Fruit fly (Drosophila melanogaster) whole organism, embryonic: ENCODE measurements around the gene anchor.

Source experiments
- Adf1 ChIP-seq: fragments of 200-800 bp; sonication (Bioruptor generic); IDR thresholded peaks from 2 replicates; pipeline ENCODE4 v1.3.6; 2022; ENCODE audit warnings: missing biosample characterization, missing genetic modification characterization
- CG10274 ChIP-seq: fragments of 200-800 bp; sonication (Bioruptor generic); optimal IDR thresholded peaks from 3 replicates; lab custom pipeline; 2017; ENCODE audit warnings: missing biosample characterization, mild to moderate bottlenecking, missing genetic modification characterization
- CG10462 ChIP-seq: fragments of 200-800 bp; sonication (Bioruptor generic); optimal IDR thresholded peaks from 2 replicates; lab custom pipeline; 2016; ENCODE audit warnings: missing biosample characterization, missing genetic modification characterization
- CG12104 ChIP-seq: fragments of 200-800 bp; sonication (Bioruptor generic); optimal IDR thresholded peaks from 3 replicates; lab custom pipeline; 2016; ENCODE audit warnings: missing biosample characterization, missing genetic modification characterization
- CG17612 ChIP-seq: fragments of 200-800 bp; sonication (Bioruptor generic); IDR thresholded peaks from 2 replicates; pipeline ENCODE4 v1.3.6; 2022; ENCODE audit warnings: missing biosample characterization, missing genetic modification characterization
- CG18262 ChIP-seq: fragments of 200-800 bp; optimal IDR thresholded peaks from 3 replicates; lab custom pipeline; 2019; ENCODE audit warnings: missing biosample characterization, mild to moderate bottlenecking, missing genetic modification characterization, moderate library complexity
- CG2712 ChIP-seq: fragments of 200-800 bp; optimal IDR thresholded peaks from 3 replicates; lab custom pipeline; 2019; ENCODE audit warnings: missing biosample characterization, mild to moderate bottlenecking, missing genetic modification characterization, moderate library complexity
- CG2875 ChIP-seq: fragments of 200-800 bp; sonication (Bioruptor generic); optimal IDR thresholded peaks from 2 replicates; lab custom pipeline; 2017; ENCODE audit warnings: missing biosample characterization, mild to moderate bottlenecking, missing genetic modification characterization, missing genetic modification reagents
- CG31365 ChIP-seq: fragments of 200-800 bp; sonication (Bioruptor generic); optimal IDR thresholded peaks from 2 replicates; lab custom pipeline; 2018; ENCODE audit warnings: missing biosample characterization, mild to moderate bottlenecking, missing genetic modification characterization
- CG34224 ChIP-seq: fragments of 200-800 bp; sonication (Bioruptor generic); IDR thresholded peaks from 3 replicates; pipeline ENCODE4 v1.3.6; 2022; ENCODE audit warnings: missing biosample characterization, missing genetic modification characterization; ENCODE audit not compliant: partially characterized antibody
- CG34422 ChIP-seq: fragments of 200-800 bp; sonication (Bioruptor generic); IDR thresholded peaks from 3 replicates; pipeline ENCODE4 v1.3.6; 2022; ENCODE audit warnings: missing biosample characterization, missing genetic modification characterization
- CG4707 ChIP-seq: fragments of 200-800 bp; sonication (Bioruptor generic); optimal IDR thresholded peaks from 2 replicates; lab custom pipeline; 2018; ENCODE audit warnings: missing biosample characterization, mild to moderate bottlenecking, missing genetic modification characterization, moderate library complexity
- CG7271 ChIP-seq: fragments of 200-800 bp; sonication (Bioruptor generic); optimal IDR thresholded peaks from 2 replicates; lab custom pipeline; 2018; ENCODE audit warnings: missing biosample characterization, mild to moderate bottlenecking, missing genetic modification characterization, moderate library complexity
- CG7372 ChIP-seq: fragments of 200-800 bp; sonication (Bioruptor generic); IDR thresholded peaks from 2 replicates; pipeline ENCODE4 v1.3.6; 2022; ENCODE audit warnings: missing biosample characterization, missing genetic modification characterization
- CG7928 ChIP-seq: fragments of 200-800 bp; sonication (Bioruptor generic); optimal IDR thresholded peaks from 2 replicates; lab custom pipeline; 2017; ENCODE audit warnings: missing biosample characterization, mild to moderate bottlenecking, missing genetic modification characterization
- CG7987 ChIP-seq: fragments of 200-800 bp; sonication (Bioruptor generic); optimal IDR thresholded peaks from 2 replicates; lab custom pipeline; 2018; ENCODE audit warnings: missing biosample characterization, mild to moderate bottlenecking, missing genetic modification characterization, moderate library complexity
- CG8290 ChIP-seq, 3 experiments: fragments of 200-800 bp; sonication (Bioruptor generic); optimal IDR thresholded peaks; 2 replicates each; lab custom pipeline; 2016 to 2019; ENCODE audit warnings: missing biosample characterization in 3 of 3, missing genetic modification characterization in 3 of 3, mild to moderate bottlenecking in 2 of 3, moderate library complexity in 1 of 3
- CG9609 ChIP-seq: fragments of 200-800 bp; sonication (Bioruptor generic); optimal IDR thresholded peaks from 3 replicates; lab custom pipeline; 2016; ENCODE audit warnings: missing biosample characterization, missing genetic modification characterization
- D ChIP-seq, 2 experiments: fragments of 200-800 bp in 1 of 2; fragments of >200 bp in 1 of 2; sonication (Bioruptor generic) in 1 of 2; optimal IDR thresholded peaks; 2 replicates in 1 of 2; 3 replicates in 1 of 2; lab custom pipeline; 2017; ENCODE audit warnings: mild to moderate bottlenecking in 1 of 2, missing biosample characterization in 1 of 2, missing genetic modification characterization in 1 of 2, missing genetic modification reagents in 1 of 2
- Dad ChIP-seq: fragments of 200-800 bp; sonication (Bioruptor generic); optimal IDR thresholded peaks from 3 replicates; lab custom pipeline; 2016; ENCODE audit warnings: missing biosample characterization, missing genetic modification characterization
- E2f2 ChIP-seq: fragments of 200-800 bp; sonication (Bioruptor generic); IDR thresholded peaks from 2 replicates; pipeline ENCODE4 v1.3.6; 2022; ENCODE audit warnings: missing biosample characterization, missing genetic modification characterization
- ERR ChIP-seq: fragments of 200-800 bp; sonication (Bioruptor generic); optimal IDR thresholded peaks from 2 replicates; lab custom pipeline; 2016; ENCODE audit warnings: missing biosample characterization, missing genetic modification characterization
- GATAe ChIP-seq: fragments of 200-800 bp; sonication (Bioruptor generic); conservative IDR thresholded peaks from 2 replicates; pipeline ENCODE4 v1.3.6; 2022; ENCODE audit warnings: missing biosample characterization, missing genetic modification characterization
- Gsc ChIP-seq: fragments of 200-800 bp; sonication (Bioruptor generic); IDR thresholded peaks from 2 replicates; pipeline ENCODE4 v1.3.6; 2022; ENCODE audit warnings: missing biosample characterization, missing genetic modification characterization
- H2.0 ChIP-seq: fragments of 200-800 bp; sonication (Bioruptor generic); IDR thresholded peaks from 2 replicates; pipeline ENCODE4 v1.3.6; 2022; ENCODE audit warnings: missing biosample characterization, missing genetic modification characterization
- HmgZ ChIP-seq: fragments of 200-800 bp; sonication (Bioruptor generic); optimal IDR thresholded peaks from 2 replicates; lab custom pipeline; 2018; ENCODE audit warnings: missing biosample characterization, mild to moderate bottlenecking, missing genetic modification characterization
- Lim3 ChIP-seq: fragments of 200-800 bp; sonication (Bioruptor generic); IDR thresholded peaks from 2 replicates; pipeline ENCODE4 v1.3.6; 2022; ENCODE audit warnings: missing biosample characterization, missing genetic modification characterization
- Myb ChIP-seq: fragments of 200-800 bp; sonication (Bioruptor generic); optimal IDR thresholded peaks from 2 replicates; lab custom pipeline; 2016; ENCODE audit warnings: missing biosample characterization, missing genetic modification characterization
- Nf-YB ChIP-seq: fragments of 200-800 bp; sonication (Bioruptor generic); optimal IDR thresholded peaks from 3 replicates; lab custom pipeline; 2019; ENCODE audit warnings: missing biosample characterization, mild to moderate bottlenecking, missing genetic modification characterization, moderate library complexity
- Nf-YC ChIP-seq: fragments of 200-800 bp; optimal IDR thresholded peaks from 3 replicates; lab custom pipeline; 2019; ENCODE audit warnings: missing biosample characterization, mild to moderate bottlenecking, missing genetic modification characterization, moderate library complexity
- Opbp ChIP-seq: fragments of 200-800 bp; sonication (Bioruptor generic); IDR thresholded peaks from 3 replicates; pipeline ENCODE4 v1.3.6; 2022; ENCODE audit warnings: missing biosample characterization, missing genetic modification characterization; ENCODE audit not compliant: partially characterized antibody
- Ravus ChIP-seq: fragments of 200-800 bp; sonication (Bioruptor generic); IDR thresholded peaks from 2 replicates; pipeline ENCODE4 v1.3.6; 2022; ENCODE audit warnings: missing biosample characterization, missing genetic modification characterization
- Six4 ChIP-seq: fragments of 200-800 bp; sonication (Bioruptor generic); optimal IDR thresholded peaks from 2 replicates; lab custom pipeline; 2016; ENCODE audit warnings: missing biosample characterization, missing genetic modification characterization
- Sox100B ChIP-seq: fragments of 200-800 bp; sonication (Bioruptor generic); optimal IDR thresholded peaks from 3 replicates; lab custom pipeline; 2018; ENCODE audit warnings: missing biosample characterization, mild to moderate bottlenecking, missing genetic modification characterization
- Sox102F ChIP-seq: fragments of 200-800 bp; sonication (Bioruptor generic); optimal IDR thresholded peaks from 2 replicates; lab custom pipeline; 2018; ENCODE audit warnings: missing biosample characterization, mild to moderate bottlenecking, missing genetic modification characterization, moderate library complexity
- Tbp ChIP-seq: fragments of >200 bp; optimal IDR thresholded peaks from 2 replicates; lab custom pipeline; 2018; ENCODE audit warnings: missing biosample characterization, missing genetic modification characterization
- YL-1 ChIP-seq: fragments of 200-800 bp; sonication (Bioruptor generic); optimal IDR thresholded peaks from 3 replicates; lab custom pipeline; 2017; ENCODE audit warnings: missing biosample characterization, mild to moderate bottlenecking, missing genetic modification characterization
- ab ChIP-seq: fragments of 200-800 bp; sonication (Bioruptor generic); optimal IDR thresholded peaks from 2 replicates; lab custom pipeline; 2016; ENCODE audit warnings: missing biosample characterization, missing genetic modification characterization
- ash1 ChIP-seq: fragments of 200-800 bp; sonication (Bioruptor generic); optimal IDR thresholded peaks from 2 replicates; lab custom pipeline; 2018; ENCODE audit warnings: missing biosample characterization, mild to moderate bottlenecking, missing genetic modification characterization
- dmrt99B ChIP-seq: fragments of 200-800 bp; sonication (Bioruptor generic); optimal IDR thresholded peaks from 2 replicates; lab custom pipeline; 2018; ENCODE audit warnings: missing biosample characterization, mild to moderate bottlenecking, missing genetic modification characterization, moderate library complexity
- dysf ChIP-seq: fragments of 200-800 bp; sonication (Bioruptor generic); IDR thresholded peaks from 3 replicates; pipeline ENCODE4 v1.3.6; 2022; ENCODE audit warnings: missing biosample characterization, missing genetic modification characterization
- fu2 ChIP-seq: fragments of 200-800 bp; sonication (Bioruptor generic); optimal IDR thresholded peaks from 2 replicates; lab custom pipeline; 2016; ENCODE audit warnings: missing biosample characterization, missing genetic modification characterization
- gsb-n ChIP-seq: fragments of 200-800 bp; sonication (Bioruptor generic); optimal IDR thresholded peaks from 3 replicates; lab custom pipeline; 2018; ENCODE audit warnings: missing biosample characterization, mild to moderate bottlenecking, missing genetic modification characterization
- lilli ChIP-seq: fragments of 200-800 bp; sonication (Bioruptor generic); optimal IDR thresholded peaks from 3 replicates; lab custom pipeline; 2016; ENCODE audit warnings: missing biosample characterization, missing genetic modification characterization
- nmo ChIP-seq: fragments of 200-800 bp; sonication (Bioruptor generic); optimal IDR thresholded peaks from 2 replicates; lab custom pipeline; 2018; ENCODE audit warnings: missing biosample characterization, mild to moderate bottlenecking, missing genetic modification characterization, moderate library complexity
- pum ChIP-seq: fragments of 200-800 bp; sonication (Bioruptor generic); optimal IDR thresholded peaks from 2 replicates; lab custom pipeline; 2016; ENCODE audit warnings: missing biosample characterization, missing genetic modification characterization
- pzg ChIP-seq: fragments of 200-800 bp; sonication (Bioruptor generic); optimal IDR thresholded peaks from 3 replicates; lab custom pipeline; 2018; ENCODE audit warnings: missing biosample characterization, mild to moderate bottlenecking, missing genetic modification characterization, moderate library complexity
- scrt ChIP-seq: fragments of 200-800 bp; sonication (Bioruptor generic); optimal IDR thresholded peaks from 2 replicates; lab custom pipeline; 2018; ENCODE audit warnings: missing biosample characterization, mild to moderate bottlenecking, missing genetic modification characterization, moderate library complexity
- sr ChIP-seq: fragments of 200-800 bp; sonication (Bioruptor generic); IDR thresholded peaks from 3 replicates; pipeline ENCODE4 v1.3.6; 2022; ENCODE audit warnings: missing biosample characterization, missing genetic modification characterization
- tna ChIP-seq: fragments of 200-800 bp; sonication (Bioruptor generic); IDR thresholded peaks from 2 replicates; pipeline ENCODE4 v1.3.6; 2022; ENCODE audit warnings: missing biosample characterization, missing genetic modification characterization; ENCODE audit not compliant: partially characterized antibody

The anchor gene

DNA sequence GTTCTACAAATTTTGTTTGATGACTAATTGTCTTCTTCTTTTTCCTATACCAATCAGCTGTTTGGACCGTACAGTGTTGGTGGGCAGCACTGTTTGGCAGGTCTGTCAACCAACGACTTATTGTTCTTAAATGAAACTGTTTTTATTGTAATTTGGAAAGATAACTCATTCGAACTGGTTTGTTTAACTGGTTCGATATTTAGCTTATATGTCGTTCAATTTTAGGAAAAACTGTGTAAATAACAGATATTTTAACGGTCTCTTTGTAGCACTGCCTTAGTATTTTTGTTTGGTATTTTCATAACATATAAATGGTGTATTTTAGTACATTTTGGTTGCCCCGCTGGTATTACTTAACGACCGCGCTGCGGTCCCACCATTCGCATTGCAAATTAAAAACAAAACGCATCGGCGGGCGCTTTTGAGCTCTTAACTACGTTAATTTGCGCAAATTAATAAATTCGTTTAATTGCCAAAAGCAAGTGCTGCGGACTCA, at the start of gene anchor, which contains the start of gene Vps60 (continued):
- peak; percentile 77 for TF ChIP-seq YL-1 (GFP tag; lab: Kevin White, UChicago)
- TF ChIP-seq ERR (GFP tag; lab: Kevin White, UChicago): peak; percentile 80
- peak; percentile 53 for TF ChIP-seq pum (GFP tag; lab: Kevin White, UChicago)
- TF ChIP-seq Ravus (GFP tag; lab: Robert Waterston, UW): no peak
- TF ChIP-seq E2f2 (GFP tag; lab: Robert Waterston, UW): peak; percentile 65
- peak; percentile 89 for TF ChIP-seq Myb (GFP tag; lab: Kevin White, UChicago)
- TF ChIP-seq H2.0: no peak
- no peak for TF ChIP-seq ab
- TF ChIP-seq CG7928 (GFP tag; lab: Kevin White, UChicago): no peak
- TF ChIP-seq dysf: peak; percentile 34; the same call in 1 of the 3 replicates
- peak; percentile 78 for TF ChIP-seq lilli (GFP tag; lab: Kevin White, UChicago)
- TF ChIP-seq Sox100B (GFP tag; lab: Kevin White, UChicago): no peak
- no peak for TF ChIP-seq CG17612 (GFP tag; lab: Robert Waterston, UW)
- peak; percentile 52 for TF ChIP-seq Nf-YC (tag; lab: Kevin White, UChicago)
- no peak; the same call in 2 of the 3 replicates for TF ChIP-seq CG34422 (GFP tag; lab: Robert Waterston, UW)
- TF ChIP-seq Sox102F (GFP tag; lab: Kevin White, UChicago): peak; percentile 22
- no peak for TF ChIP-seq Adf1 (GFP tag; lab: Robert Waterston, UW)
- TF ChIP-seq pzg: peak; percentile 91
- TF ChIP-seq CG7987 (GFP tag; lab: Kevin White, UChicago): no peak
- TF ChIP-seq HmgZ (tag; lab: Kevin White, UChicago): peak; percentile 77
- TF ChIP-seq nmo (GFP tag; lab: Kevin White, UChicago): peak; percentile 79
- no peak for TF ChIP-seq Tbp
- no peak for TF ChIP-seq Opbp (GFP tag; lab: Robert Waterston, UW)
- no peak for TF ChIP-seq CG12104 (GFP tag; lab: Kevin White, UChicago)
- peak; percentile 53 for TF ChIP-seq gsb-n (tag; lab: Kevin White, UChicago)
- no peak for TF ChIP-seq CG34224 (GFP tag; lab: Robert Waterston, UW)
- TF ChIP-seq CG4707 (GFP tag; lab: Kevin White, UChicago): no peak
- peak; percentile 25 for TF ChIP-seq Dad (GFP tag; lab: Kevin White, UChicago)
- peak; percentile 66 for TF ChIP-seq CG9609
- TF ChIP-seq fu2: peak; percentile 58
- peak; percentile 47 for TF ChIP-seq CG18262 (tag; lab: Kevin White, UChicago)
- peak; percentile 4 for TF ChIP-seq CG10462
- no peak for TF ChIP-seq CG7271 (tag; lab: Kevin White, UChicago)
- TF ChIP-seq tna: no peak
- TF ChIP-seq GATAe: no peak
- TF ChIP-seq CG7372: no peak
- peak; percentile 21 for TF ChIP-seq dmrt99B (tag; lab: Kevin White, UChicago)
- no peak for TF ChIP-seq CG31365 (tag; lab: Kevin White, UChicago)
- no peak for TF ChIP-seq CG10274 (GFP tag; lab: Kevin White, UChicago)
- TF ChIP-seq Gsc (GFP tag; lab: Robert Waterston, UW): no peak
- TF ChIP-seq CG2712 (tag; lab: Kevin White, UChicago): peak; percentile 50
- peak; percentile 18 for TF ChIP-seq CG8290 (GFP tag; optimal IDR thresholded peaks at IDR 0.05; lab: Kevin White, UChicago)
- no peak for TF ChIP-seq CG8290 (tag; optimal IDR thresholded peaks at IDR 0.05; lab: Kevin White, UChicago)
- no peak for TF ChIP-seq ash1 (GFP tag; lab: Kevin White, UChicago)
- peak; percentile 5 for TF ChIP-seq CG2875 (GFP tag; lab: Kevin White, UChicago)
- no peak for TF ChIP-seq D (optimal IDR thresholded peaks at IDR 0.05; lab: Kevin White, UChicago)
- TF ChIP-seq D (GFP tag; optimal IDR thresholded peaks at IDR 0.05; lab: Kevin White, UChicago): peak; percentile 22
- TF ChIP-seq Nf-YB: peak; percentile 38
- no peak for TF ChIP-seq sr (GFP tag; lab: Robert Waterston, UW)
- no peak for TF ChIP-seq Lim3 (GFP tag; lab: Robert Waterston, UW)
- TF ChIP-seq Six4 (GFP tag; lab: Kevin White, UChicago): peak; percentile 47
- TF ChIP-seq scrt (GFP tag; lab: Kevin White, UChicago): peak; percentile 8
